Worm (Caenorhabditis elegans): ENCODE results near the gene Y6E2A.5.
"Not testable (repeated sequence)": the region's sequence is repeated elsewhere in the genome, so short reads cannot be mapped to it uniquely, and the experiment has no call there.

Gene Y6E2A.5

DNA sequence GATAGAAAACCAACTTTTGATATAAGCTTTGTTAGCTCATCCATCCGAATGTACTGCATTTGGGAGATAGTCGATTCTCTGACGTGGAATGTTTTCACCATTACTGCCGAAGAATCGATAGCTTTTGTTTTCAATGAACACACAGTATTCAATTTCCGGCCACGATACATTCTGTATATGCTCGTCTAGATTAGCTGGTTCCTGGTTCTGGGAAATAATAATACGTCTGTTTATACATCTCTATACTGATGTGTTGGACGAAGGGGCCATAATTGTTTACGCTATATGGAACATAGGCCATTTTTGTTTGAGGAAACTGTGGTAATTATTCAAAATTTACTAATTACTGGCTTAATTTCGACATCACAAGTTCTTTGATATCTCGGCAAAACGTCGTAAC is 31.7 kb upstream of the Y6E2A.5 start, which contains the start of gene str-6:
Gene str-6 (minus strand): TSS at position 101 of the 400 bp plus-strand sequence.
- TF ChIP-seq pax-1 (tag; optimal IDR thresholded peaks at IDR 0.05) (no peak), ceh-31 (tag; optimal IDR thresholded peaks at IDR 0.05) (no peak), K09A11.1 (tag; optimal IDR thresholded peaks at IDR 0.05; ENCODE audit: insufficient read depth) (no peak), ama-1 (optimal IDR thresholded peaks at IDR 0.05) (no peak), hlh-6 (tag; optimal IDR thresholded peaks at IDR 0.05) (no peak), sdc-2 (tag; optimal IDR thresholded peaks at IDR 0.05) (no peak), ceh-2 (tag; optimal IDR thresholded peaks at IDR 0.05) (no peak), unc-86 (tag; optimal IDR thresholded peaks at IDR 0.05) (no peak), fkh-6 (tag; optimal IDR thresholded peaks at IDR 0.05) (no peak), npax-4 (tag; optimal IDR thresholded peaks at IDR 0.05) (no peak)

- not testable (repeated sequence) for TF ChIP-seq odd-2, fax-1, pat-9 (tag; optimal IDR thresholded peaks at IDR 0.05)
Observed at ce11 chrV:15748343-15748742, 29.9 kb upstream of the Y6E2A.5 start, which contains the start of gene T23D5.8. T23D5.8 (minus strand) TSS chrV:15748443.

ce11 chrV:15744366-15744765 is 25.9 kb upstream of the Y6E2A.5 start, which contains the start of gene str-19:
str-19 (minus strand) TSS chrV:15744466.
- TF ChIP-seq dve-1, C08G9.2, nhr-232 (tag; optimal IDR thresholded peaks at IDR 0.05): not testable (repeated sequence)

DNA sequence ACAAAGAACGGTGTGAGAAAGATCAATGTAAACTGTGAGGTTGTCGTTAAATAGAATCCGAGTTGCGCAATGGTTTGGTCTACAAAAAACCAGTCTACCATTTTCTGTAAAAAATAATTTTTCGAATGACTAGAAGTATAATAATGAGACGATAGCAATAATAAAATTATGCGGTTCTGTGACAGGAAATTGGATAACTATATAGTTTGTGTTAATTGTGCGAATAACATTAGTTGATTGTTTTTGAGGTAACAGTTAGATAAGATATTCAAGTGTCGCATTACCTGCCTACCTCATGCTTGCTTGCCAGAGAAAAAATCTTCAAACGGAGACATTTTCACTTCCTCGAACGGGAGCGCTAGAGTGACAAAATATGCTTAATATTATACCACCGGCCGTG is 23.4 kb upstream of the Y6E2A.5 start, which contains the start of gene str-18:
Gene str-18 (minus strand): TSS at position 101 of the 400 bp plus-strand sequence.
- TF ChIP-seq ceh-6 (GFP tag; optimal IDR thresholded peaks at IDR 0.05), result no peak
- TF ChIP-seq F13H6.1 (tag; optimal IDR thresholded peaks at IDR 0.05), result no peak

- no peak for TF ChIP-seq che-1 (tag; optimal IDR thresholded peaks at IDR 0.05)
- TF ChIP-seq hlh-8 (tag; optimal IDR thresholded peaks at IDR 0.05), result no peak
- TF ChIP-seq unc-86 (tag; optimal IDR thresholded peaks at IDR 0.05), result no peak
- TF ChIP-seq dmd-4 (tag; optimal IDR thresholded peaks at IDR 0.05; ENCODE audit: borderline replicate concordance), result no peak
- TF ChIP-seq unc-42 (tag; optimal IDR thresholded peaks at IDR 0.05), result no peak
- no peak for TF ChIP-seq ztf-16 (tag; optimal IDR thresholded peaks at IDR 0.05)
Observed at ce11 chrV:15735720-15736119, 17.3 kb upstream of the Y6E2A.5 start, which contains the start of gene str-27. str-27 (minus strand) TSS chrV:15735820.

- TF ChIP-seq ceh-31 (tag; optimal IDR thresholded peaks at IDR 0.05) (no peak), C08G9.2 (tag; optimal IDR thresholded peaks at IDR 0.05) (no peak), pha-2 (tag; optimal IDR thresholded peaks at IDR 0.05) (no peak), F13H6.1 (tag; optimal IDR thresholded peaks at IDR 0.05) (no peak), hlh-15 (tag; optimal IDR thresholded peaks at IDR 0.05) (no peak)
Observed at ce11 chrV:15733568-15733967, 15.1 kb upstream of the Y6E2A.5 start, which contains the start of gene T23D5.3. T23D5.3 (minus strand) TSS chrV:15733668.

DNA sequence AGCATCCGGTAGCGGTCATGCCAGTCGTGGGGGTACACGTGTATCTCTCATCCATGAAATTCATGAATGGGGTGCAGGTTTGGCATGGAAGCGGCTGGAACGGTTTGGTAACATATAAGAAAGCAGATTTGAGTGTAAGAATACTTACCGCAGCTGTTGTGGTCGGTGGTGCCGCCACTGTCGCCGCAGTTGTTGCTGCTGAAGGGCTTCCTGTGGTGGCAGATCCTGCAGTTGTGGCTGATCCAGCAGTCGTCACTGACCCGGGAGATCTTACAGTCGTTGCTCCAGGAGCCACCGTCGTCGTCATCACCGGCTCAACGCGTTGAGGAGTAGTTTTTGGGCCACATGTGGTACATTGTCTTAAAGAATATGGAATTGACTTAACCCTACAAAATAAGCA is 14.6 kb upstream of the Y6E2A.5 start:
- TF ChIP-seq hlh-30 (tag; optimal IDR thresholded peaks at IDR 0.05; ENCODE audit: insufficient read depth) (no peak), mec-3 (tag; optimal IDR thresholded peaks at IDR 0.05; ENCODE audit: borderline replicate concordance) (no peak), hlh-15 (tag; optimal IDR thresholded peaks at IDR 0.05) (no peak), pax-1 (tag; optimal IDR thresholded peaks at IDR 0.05) (no peak), C38D4.7 (GFP tag; optimal IDR thresholded peaks at IDR 0.05) (no peak), ceh-31 (tag; optimal IDR thresholded peaks at IDR 0.05) (no peak), ttx-3 (tag; optimal IDR thresholded peaks at IDR 0.05) (no peak), ceh-30 (tag; optimal IDR thresholded peaks at IDR 0.05) (no peak), tbx-7 (tag; optimal IDR thresholded peaks at IDR 0.05) (no peak), unc-3 (GFP tag; conservative IDR thresholded peaks at IDR 0.05) (no peak), unc-3 (tag; optimal IDR thresholded peaks at IDR 0.05) (no peak), ceh-9 (tag; optimal IDR thresholded peaks at IDR 0.05) (no peak), K02D7.2 (tag; optimal IDR thresholded peaks at IDR 0.05) (no peak), npax-4 (tag; optimal IDR thresholded peaks at IDR 0.05) (no peak), fkh-10 (GFP tag; optimal IDR thresholded peaks at IDR 0.05) (no peak)
